Fruit fly (Drosophila melanogaster) whole organism, embryonic: ENCODE results near the gene CG18179.

ENCODE experiments used
- Antp ChIP-seq: fragments of 200-800 bp; sonication (Bioruptor generic); optimal IDR thresholded peaks from 3 replicates; lab custom pipeline; 2016; ENCODE audit warnings: missing biosample characterization, missing genetic modification characterization
- Awh ChIP-seq: fragments of 200-800 bp; sonication (Bioruptor generic); IDR thresholded peaks from 2 replicates; pipeline ENCODE4, ENCODE4 v1.3.6; 2022; ENCODE audit warnings: missing biosample characterization, missing genetic modification characterization
- B-H1 ChIP-seq: fragments of 200-800 bp; sonication (Bioruptor generic); IDR thresholded peaks from 3 replicates; pipeline ENCODE4 v1.3.6; 2022; ENCODE audit warnings: missing biosample characterization, missing genetic modification characterization
- BEAF-32 ChIP-seq: fragments of 200-800 bp; sonication (Bioruptor generic); optimal IDR thresholded peaks from 3 replicates; lab custom pipeline; 2017; ENCODE audit warnings: missing biosample characterization, missing genetic modification characterization, mild to moderate bottlenecking, moderate library complexity, missing genetic modification reagents
- Blimp-1 ChIP-seq: fragments of 200-800 bp; sonication (Bioruptor generic); optimal IDR thresholded peaks from 3 replicates; lab custom pipeline; 2018; ENCODE audit warnings: missing biosample characterization, missing genetic modification characterization, mild to moderate bottlenecking, moderate library complexity, missing genetic modification reagents
- CG11247 ChIP-seq: fragments of 200-800 bp; sonication (Bioruptor generic); IDR thresholded peaks from 2 replicates; pipeline ENCODE4 v1.3.6; 2022; ENCODE audit warnings: missing biosample characterization, missing genetic modification characterization
- CG11504 ChIP-seq: fragments of 200-800 bp; sonication (Bioruptor generic); optimal IDR thresholded peaks from 3 replicates; lab custom pipeline; 2019; ENCODE audit warnings: missing biosample characterization, mild to moderate bottlenecking, missing genetic modification characterization, moderate library complexity
- CG11695 ChIP-seq: fragments of 200-800 bp; sonication (Bioruptor generic); IDR thresholded peaks from 3 replicates; pipeline ENCODE4 v1.3.6; 2022; ENCODE audit warnings: missing biosample characterization, missing genetic modification characterization
- CG12769 ChIP-seq: fragments of 200-800 bp; sonication (Bioruptor generic); optimal IDR thresholded peaks from 2 replicates; lab custom pipeline; 2019; ENCODE audit warnings: missing biosample characterization, mild to moderate bottlenecking, missing genetic modification characterization, moderate library complexity
- CG14014 ChIP-seq: fragments of 200-800 bp; sonication (Bioruptor generic); IDR thresholded peaks from 2 replicates; pipeline ENCODE4 v1.3.6; 2022; ENCODE audit warnings: missing biosample characterization, missing genetic modification characterization
- CG1529 ChIP-seq: fragments of 200-800 bp; sonication (Bioruptor generic); optimal IDR thresholded peaks from 3 replicates; lab custom pipeline; 2018; ENCODE audit warnings: missing biosample characterization, missing genetic modification characterization
- CG1603 ChIP-seq: fragments of 200-800 bp; sonication (Bioruptor generic); optimal IDR thresholded peaks from 2 replicates; lab custom pipeline; 2019; ENCODE audit warnings: missing biosample characterization, mild to moderate bottlenecking, missing genetic modification characterization, moderate library complexity
- CG1647 ChIP-seq: fragments of 200-800 bp; sonication (Bioruptor generic); optimal IDR thresholded peaks from 3 replicates; lab custom pipeline; 2016; ENCODE audit warnings: missing biosample characterization, missing genetic modification characterization
- CG16779 ChIP-seq: fragments of 200-800 bp; sonication (Bioruptor generic); IDR thresholded peaks from 2 replicates; pipeline ENCODE4 v1.3.6; 2022; ENCODE audit warnings: missing biosample characterization, missing genetic modification characterization
- CG16813 ChIP-seq: fragments of 200-800 bp; sonication (Bioruptor generic); IDR thresholded peaks from 3 replicates; pipeline ENCODE4 v1.3.6; 2022; ENCODE audit warnings: missing biosample characterization, missing genetic modification characterization; ENCODE audit not compliant: partially characterized antibody
- CG18011 ChIP-seq: fragments of 200-800 bp; sonication (Bioruptor generic); optimal IDR thresholded peaks from 2 replicates; lab custom pipeline; 2017; ENCODE audit warnings: missing biosample characterization, missing genetic modification characterization, mild to moderate bottlenecking, moderate library complexity, missing genotype
- CG2129 ChIP-seq: fragments of 200-800 bp; sonication (Bioruptor generic); IDR thresholded peaks from 2 replicates; pipeline ENCODE4 v1.3.6; 2022; ENCODE audit warnings: missing biosample characterization, missing genetic modification characterization; ENCODE audit not compliant: partially characterized antibody
- CG2712 ChIP-seq: fragments of 200-800 bp; optimal IDR thresholded peaks from 3 replicates; lab custom pipeline; 2019; ENCODE audit warnings: missing biosample characterization, mild to moderate bottlenecking, missing genetic modification characterization, moderate library complexity
- CG30431 ChIP-seq: fragments of 200-800 bp; sonication (Bioruptor generic); optimal IDR thresholded peaks from 2 replicates; lab custom pipeline; 2017; ENCODE audit warnings: missing biosample characterization, missing genetic modification characterization
- CG31365 ChIP-seq: fragments of 200-800 bp; sonication (Bioruptor generic); optimal IDR thresholded peaks from 2 replicates; lab custom pipeline; 2018; ENCODE audit warnings: missing biosample characterization, mild to moderate bottlenecking, missing genetic modification characterization
- CG31388 ChIP-seq: fragments of 200-800 bp; sonication (Bioruptor generic); optimal IDR thresholded peaks from 2 replicates; lab custom pipeline; 2016; ENCODE audit warnings: missing biosample characterization, missing genetic modification characterization
- CG3163 ChIP-seq: fragments of 200-800 bp; sonication (Bioruptor generic); optimal IDR thresholded peaks from 3 replicates; lab custom pipeline; 2016; ENCODE audit warnings: missing biosample characterization, missing genetic modification characterization
- CG32532 ChIP-seq: fragments of 200-800 bp; sonication (Bioruptor generic); IDR thresholded peaks from 2 replicates; pipeline ENCODE4 v1.3.6; 2022; ENCODE audit warnings: missing biosample characterization, missing genetic modification characterization
- CG32767 ChIP-seq: fragments of 200-800 bp; sonication (Bioruptor generic); IDR thresholded peaks from 2 replicates; pipeline ENCODE4 v1.3.6; 2022; ENCODE audit warnings: missing biosample characterization, missing genetic modification characterization
- CG6254 ChIP-seq: fragments of 200-800 bp; sonication (Bioruptor generic); optimal IDR thresholded peaks from 3 replicates; lab custom pipeline; 2017; ENCODE audit warnings: mild to moderate bottlenecking, missing biosample characterization, missing genetic modification reagents, missing genetic modification characterization
- CG7271 ChIP-seq: fragments of 200-800 bp; sonication (Bioruptor generic); optimal IDR thresholded peaks from 2 replicates; lab custom pipeline; 2018; ENCODE audit warnings: missing biosample characterization, mild to moderate bottlenecking, missing genetic modification characterization, moderate library complexity
- CG8281 ChIP-seq: fragments of 200-800 bp; sonication (Bioruptor generic); optimal IDR thresholded peaks from 2 replicates; lab custom pipeline; 2018; ENCODE audit warnings: missing biosample characterization, mild to moderate bottlenecking, missing genetic modification characterization, moderate library complexity
- CG9817 ChIP-seq: fragments of 200-800 bp; sonication (Bioruptor generic); optimal IDR thresholded peaks from 2 replicates; lab custom pipeline; 2018; ENCODE audit warnings: missing biosample characterization, mild to moderate bottlenecking, missing genetic modification characterization, moderate library complexity
- D ChIP-seq, 2 experiments: fragments of 200-800 bp in 1 of 2; fragments of >200 bp in 1 of 2; sonication (Bioruptor generic) in 1 of 2; optimal IDR thresholded peaks; 2 replicates in 1 of 2; 3 replicates in 1 of 2; lab custom pipeline; 2017; ENCODE audit warnings: mild to moderate bottlenecking in 1 of 2, missing biosample characterization in 1 of 2, missing genetic modification characterization in 1 of 2, missing genetic modification reagents in 1 of 2
- Drgx ChIP-seq: fragments of 200-800 bp; sonication (Bioruptor generic); IDR thresholded peaks from 2 replicates; pipeline ENCODE4 v1.3.6; 2022; ENCODE audit warnings: missing biosample characterization, missing genetic modification characterization
- Myb ChIP-seq: fragments of 200-800 bp; sonication (Bioruptor generic); optimal IDR thresholded peaks from 2 replicates; lab custom pipeline; 2016; ENCODE audit warnings: missing biosample characterization, missing genetic modification characterization
- Nf-YC ChIP-seq: fragments of 200-800 bp; optimal IDR thresholded peaks from 3 replicates; lab custom pipeline; 2019; ENCODE audit warnings: missing biosample characterization, mild to moderate bottlenecking, missing genetic modification characterization, moderate library complexity
- NfI ChIP-seq: fragments of 200-800 bp; sonication (Bioruptor generic); optimal IDR thresholded peaks from 3 replicates; lab custom pipeline; 2018; ENCODE audit warnings: missing biosample characterization, mild to moderate bottlenecking, missing genetic modification characterization, moderate library complexity
- Vsx1 ChIP-seq: fragments of 200-800 bp; sonication (Bioruptor generic); optimal IDR thresholded peaks from 2 replicates; lab custom pipeline; 2017; ENCODE audit warnings: missing biosample characterization, mild to moderate bottlenecking, missing genetic modification characterization, missing genetic modification reagents
- ato ChIP-seq: fragments of 200-800 bp; sonication (Bioruptor generic); IDR thresholded peaks from 2 replicates; pipeline ENCODE4 v1.3.6; 2022; ENCODE audit warnings: missing biosample characterization, missing genetic modification characterization; ENCODE audit not compliant: partially characterized antibody
- croc ChIP-seq: fragments of 200-800 bp; sonication (Bioruptor generic); conservative IDR thresholded peaks from 3 replicates; pipeline ENCODE4 v1.3.6; 2022; ENCODE audit warnings: missing biosample characterization, missing genetic modification characterization
- dm ChIP-seq: fragments of 200-800 bp; sonication (Bioruptor generic); optimal IDR thresholded peaks from 3 replicates; lab custom pipeline; 2016; ENCODE audit warnings: missing biosample characterization, missing genetic modification characterization
- gcm2 ChIP-seq: fragments of 200-800 bp; sonication (Bioruptor generic); optimal IDR thresholded peaks from 2 replicates; lab custom pipeline; 2016; ENCODE audit warnings: missing biosample characterization, missing genetic modification characterization
- grau ChIP-seq: fragments of 200-800 bp; optimal IDR thresholded peaks from 3 replicates; lab custom pipeline; 2019; ENCODE audit warnings: missing biosample characterization, mild to moderate bottlenecking, missing genetic modification characterization, moderate library complexity
- hbn ChIP-seq: fragments of 200-800 bp; sonication (Bioruptor generic); IDR thresholded peaks from 2 replicates; pipeline ENCODE4 v1.3.6; 2022; ENCODE audit warnings: missing biosample characterization, missing genetic modification characterization; ENCODE audit not compliant: partially characterized antibody
- knrl ChIP-seq: fragments of 200-800 bp; sonication (Bioruptor generic); IDR thresholded peaks from 3 replicates; pipeline ENCODE4 v1.3.6; 2022; ENCODE audit warnings: missing biosample characterization, missing genetic modification characterization; ENCODE audit not compliant: partially characterized antibody
- lbe ChIP-seq: fragments of 200-800 bp; sonication (Bioruptor generic); optimal IDR thresholded peaks from 2 replicates; lab custom pipeline; 2016; ENCODE audit warnings: missing biosample characterization, mild to moderate bottlenecking, missing genetic modification characterization
- luna ChIP-seq: fragments of 200-800 bp; sonication (Bioruptor generic); optimal IDR thresholded peaks from 2 replicates; lab custom pipeline; 2016; ENCODE audit warnings: missing biosample characterization, missing genetic modification characterization
- nerfin-1 ChIP-seq: fragments of 200-800 bp; sonication (Bioruptor generic); optimal IDR thresholded peaks from 3 replicates; lab custom pipeline; 2019; ENCODE audit warnings: missing biosample characterization, mild to moderate bottlenecking, missing genetic modification characterization, moderate library complexity
- peb ChIP-seq: fragments of 200-800 bp; sonication (Bioruptor generic); IDR thresholded peaks from 2 replicates; pipeline ENCODE4 v1.3.6; 2022; ENCODE audit warnings: missing biosample characterization, missing genetic modification characterization
- pho ChIP-seq: fragments of 200-800 bp; sonication (Bioruptor generic); optimal IDR thresholded peaks from 2 replicates; lab custom pipeline; 2016; ENCODE audit warnings: missing biosample characterization, missing genetic modification characterization
- sd ChIP-seq: fragments of 200-800 bp; sonication (Bioruptor generic); optimal IDR thresholded peaks from 3 replicates; lab custom pipeline; 2018; ENCODE audit warnings: missing biosample characterization, mild to moderate bottlenecking, missing genetic modification characterization, moderate library complexity
- ttk ChIP-seq: fragments of 200-800 bp; sonication (Bioruptor generic); IDR thresholded peaks from 2 replicates; pipeline ENCODE4 v2.1.2; 2022; ENCODE audit warnings: missing biosample characterization, missing genetic modification characterization
- vvl ChIP-seq: fragments of 200-800 bp; sonication (Bioruptor generic); IDR thresholded peaks from 2 replicates; pipeline ENCODE4 v1.3.6; 2022; ENCODE audit warnings: missing biosample characterization, missing genetic modification characterization

Gene CG18179

DNA sequence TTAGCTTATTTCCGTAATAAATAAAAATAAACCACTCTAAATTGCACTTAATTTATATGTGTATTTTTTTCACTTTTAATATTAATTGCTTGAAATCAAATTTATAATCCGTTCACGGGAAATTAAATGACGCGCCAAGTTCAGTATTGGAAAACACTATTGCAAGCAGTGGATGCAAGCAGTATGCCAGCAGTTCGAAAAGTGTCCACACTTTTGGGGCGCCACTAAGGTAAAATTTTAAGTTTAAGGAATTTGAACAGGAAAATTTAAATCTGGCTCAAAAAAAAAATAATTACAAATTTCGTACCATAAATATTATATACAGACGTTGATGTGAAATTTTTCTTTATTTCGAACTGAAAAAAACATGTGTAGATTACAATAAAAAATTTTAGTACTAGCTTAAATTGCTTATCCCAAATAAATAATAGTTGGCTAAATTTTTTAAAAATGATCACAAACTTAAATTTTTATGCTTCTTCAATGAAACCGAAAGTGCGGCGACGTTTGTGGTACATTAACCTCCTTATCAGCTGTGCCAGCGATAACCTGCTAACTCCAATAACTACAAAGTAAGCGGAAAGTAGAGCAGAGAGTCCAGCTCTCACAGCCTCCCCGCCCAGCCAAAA lies 25.0 kb upstream of the CG18179 start (continued):
- TF ChIP-seq Drgx (GFP tag; lab: Robert Waterston, UW) (no peak), peb (GFP tag; lab: Robert Waterston, UW) (no peak), CG16779 (GFP tag; lab: Robert Waterston, UW) (no peak), CG31388 (GFP tag; lab: Kevin White, UChicago) (peak; percentile 42), CG12769 (no peak), CG14014 (GFP tag; lab: Robert Waterston, UW) (no peak), Vsx1 (GFP tag; lab: Kevin White, UChicago) (peak; percentile 42), CG32767 (GFP tag; lab: Robert Waterston, UW) (no peak), lbe (GFP tag; lab: Kevin White, UChicago) (no peak), ttk (GFP tag; lab: Robert Waterston, UW) (no peak; the same call in 1 of the 2 replicates), Nf-YC (no peak), CG7271 (tag; lab: Kevin White, UChicago) (no peak), Blimp-1 (GFP tag; lab: Kevin White, UChicago) (peak; percentile 84), gcm2 (no peak), croc (0 out of 3 replicates have a peak, but pooled peaks have one; percentile 12), CG11247 (GFP tag; lab: Robert Waterston, UW) (no peak), knrl (GFP tag; lab: Robert Waterston, UW) (peak; percentile 44; the same call in 1 of the 3 replicates), CG1647 (GFP tag; lab: Kevin White, UChicago) (peak; percentile 62), Awh (GFP tag; lab: Robert Waterston, UW) (no peak), CG11695 (GFP tag; lab: Robert Waterston, UW) (no peak), CG2712 (tag; lab: Kevin White, UChicago) (no peak), grau (tag; lab: Kevin White, UChicago) (no peak), CG6254 (no peak), luna (GFP tag; lab: Kevin White, UChicago) (no peak), CG32532 (peak; percentile 69), hbn (GFP tag; lab: Robert Waterston, UW) (no peak), CG31365 (tag; lab: Kevin White, UChicago) (peak; percentile 98), dm (GFP tag; lab: Kevin White, UChicago) (no peak), CG8281 (tag; lab: Kevin White, UChicago) (no peak), CG30431 (GFP tag; lab: Kevin White, UChicago) (no peak), BEAF-32 (no peak), CG1603 (tag; lab: Kevin White, UChicago) (no peak), B-H1 (GFP tag; lab: Robert Waterston, UW) (no peak), vvl (GFP tag; lab: Robert Waterston, UW) (peak; percentile 50; the same call in 1 of the 2 replicates), D (optimal IDR thresholded peaks at IDR 0.05; lab: Kevin White, UChicago) (no peak), D (GFP tag; optimal IDR thresholded peaks at IDR 0.05; lab: Kevin White, UChicago) (no peak), Myb (peak; percentile 63), CG3163 (GFP tag; lab: Kevin White, UChicago) (no peak), CG18011 (no peak), Antp (GFP tag; lab: Kevin White, UChicago) (peak; percentile 51), pho (GFP tag; lab: Kevin White, UChicago) (no peak), nerfin-1 (tag; lab: Kevin White, UChicago) (no peak), CG16813 (GFP tag; lab: Robert Waterston, UW) (no peak), CG1529 (GFP tag; lab: Kevin White, UChicago) (no peak), NfI (GFP tag; lab: Kevin White, UChicago) (no peak), CG9817 (tag; lab: Kevin White, UChicago) (peak; percentile 58), ato (GFP tag; lab: Robert Waterston, UW) (no peak), sd (tag; lab: Kevin White, UChicago) (no peak), CG2129 (GFP tag; lab: Robert Waterston, UW) (no peak), CG11504 (tag; lab: Kevin White, UChicago) (no peak)
